Worm (Caenorhabditis elegans): Measurements from ENCODE around the gene str-252.

DNA sequence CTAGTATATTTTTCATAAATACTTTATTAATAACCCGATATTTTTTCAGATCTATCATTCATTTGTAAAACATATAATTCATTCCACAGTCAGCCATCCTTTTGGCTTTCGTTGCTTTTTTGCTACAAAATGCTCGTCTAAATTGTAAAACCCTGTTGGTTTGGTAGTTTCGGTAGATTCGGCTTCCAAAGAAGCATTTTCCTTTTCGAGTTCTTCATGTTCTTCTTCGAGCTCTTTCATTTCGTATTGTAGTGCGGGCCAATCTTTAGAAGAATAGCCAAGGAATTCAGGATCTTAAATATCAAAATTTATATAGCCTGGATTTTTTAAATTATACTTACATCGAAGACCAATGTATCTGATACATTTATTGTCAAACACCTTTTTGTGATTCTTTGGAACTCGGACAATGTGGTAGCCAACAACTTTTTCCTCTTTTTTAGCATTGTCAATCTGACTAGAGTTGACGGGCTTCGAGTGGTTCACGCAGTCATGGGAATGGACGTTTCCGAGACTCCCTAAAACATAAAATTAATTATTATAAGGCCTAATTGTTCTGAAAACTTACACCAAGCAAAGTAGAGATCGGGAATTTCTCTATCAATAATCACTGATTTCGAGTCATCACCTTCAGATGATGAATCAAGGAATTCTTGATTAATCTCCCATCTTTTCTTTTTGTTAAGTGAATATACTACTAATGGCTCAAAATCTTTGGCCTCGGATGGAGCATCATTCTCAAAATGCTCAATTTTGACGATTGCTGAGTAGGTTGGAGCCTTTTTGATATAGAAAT lies 8.0 kb upstream of the str-252 start:
- TF ChIP-seq dao-5 (tag; optimal IDR thresholded peaks at IDR 0.05) (no peak), him-1 (tag; optimal IDR thresholded peaks at IDR 0.05) (no peak), W03F9.2 (tag; optimal IDR thresholded peaks at IDR 0.05) (no peak)
